Fruit fly (Drosophila melanogaster) whole organism, adult: ENCODE data around the gene Zir.

Experiments used
- CG12768 ChIP-seq: fragments of 200-800 bp; sonication (Bioruptor generic); optimal IDR thresholded peaks from 2 replicates; lab custom pipeline; 2017; ENCODE audit warnings: missing biosample characterization, missing genetic modification characterization, mild to moderate bottlenecking, moderate library complexity, missing genetic modification reagents
- CG1620 ChIP-seq: fragments of 200-800 bp; sonication (Bioruptor generic); optimal IDR thresholded peaks from 2 replicates; lab custom pipeline; 2016; ENCODE audit warnings: missing biosample characterization, missing genetic modification characterization
- Crg-1 ChIP-seq: fragments of 200-800 bp; sonication (Bioruptor generic); optimal IDR thresholded peaks from 2 replicates; lab custom pipeline; 2016; ENCODE audit warnings: missing biosample characterization, missing genetic modification characterization
- Mnt ChIP-seq: fragments of 200-800 bp; sonication (Bioruptor generic); optimal IDR thresholded peaks from 2 replicates; lab custom pipeline; 2016; ENCODE audit warnings: missing biosample characterization, mild to moderate bottlenecking, missing genetic modification characterization
- cnc ChIP-seq, 2 experiments: fragments of >200 bp; optimal IDR thresholded peaks; 2 replicates each; lab custom pipeline; 2017
- pad ChIP-seq: fragments of 200-800 bp; sonication (Bioruptor generic); optimal IDR thresholded peaks from 3 replicates; lab custom pipeline; 2017; ENCODE audit warnings: missing biosample characterization, missing genetic modification characterization, mild to moderate bottlenecking, moderate library complexity, missing genetic modification reagents

DNA sequence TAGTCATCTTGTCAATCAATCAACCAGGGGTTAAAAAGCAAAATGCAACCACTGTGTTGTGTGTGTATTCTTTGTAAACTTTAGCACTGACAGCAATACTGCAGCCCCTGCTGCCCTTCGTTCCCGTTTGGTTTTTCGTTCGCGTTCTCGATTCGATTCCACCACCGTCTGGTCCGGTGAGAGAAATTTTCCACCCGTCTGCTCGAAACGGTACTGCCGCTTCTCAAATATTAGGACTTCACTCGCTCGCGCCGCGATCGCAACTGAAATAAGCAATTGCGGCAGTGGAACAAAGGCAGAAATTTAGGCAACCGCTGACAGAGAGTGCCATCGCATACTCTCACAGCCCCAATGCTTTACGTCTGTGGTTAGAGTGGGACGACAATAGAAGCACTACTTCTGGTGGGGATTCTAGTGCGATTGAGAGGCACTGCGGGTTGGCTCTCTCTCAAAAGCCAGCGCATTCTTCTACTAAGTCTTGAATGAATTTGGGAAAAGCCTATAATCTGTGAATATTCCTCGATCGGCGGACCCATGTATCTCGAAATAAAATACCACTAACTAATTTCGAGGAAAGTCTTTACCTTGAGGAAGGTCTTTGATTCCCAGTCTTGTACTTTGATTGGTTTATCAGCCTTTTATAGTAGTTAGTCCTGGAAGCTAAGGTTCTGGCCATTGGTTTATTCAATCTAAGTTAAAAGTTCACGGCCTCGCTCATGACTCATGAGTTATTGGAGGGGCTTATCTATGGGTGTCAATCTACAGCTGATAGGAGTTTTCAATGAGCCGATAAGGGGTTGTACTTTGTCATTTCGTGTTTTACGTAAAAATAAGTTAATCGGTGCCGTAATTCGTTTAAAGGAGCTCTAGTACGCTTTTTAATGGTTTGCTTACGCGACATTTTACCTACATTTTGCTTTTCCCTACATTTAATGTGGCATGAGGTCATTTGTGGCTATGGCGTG, 34.7 kb downstream of the Zir start:
- TF ChIP-seq Mnt (GFP tag; lab: Kevin White, UChicago) (peak; percentile 93), CG1620 (GFP tag; lab: Kevin White, UChicago) (peak; percentile 62), cnc (optimal IDR thresholded peaks at IDR 0.05; lab: Kevin White, UChicago) (no peak), CG12768 (GFP tag; lab: Kevin White, UChicago) (peak; percentile 95), Crg-1 (peak; percentile 38), pad (GFP tag; lab: Kevin White, UChicago) (peak; percentile 95)
